Worm (Caenorhabditis elegans) whole organism, L1 larva: ENCODE data around the gene srh-1.
A peak's percentile ranks its signal among the peaks of the same experiment; 100 is the strongest.

Experiments
- C34B4.2 ChIP-seq: sonication (generic microtip); optimal IDR thresholded peaks from 2 replicates; lab custom pipeline; 2017; ENCODE audit warnings: mild to moderate bottlenecking, missing genetic modification characterization, missing compliant biosample characterization
- F16B12.6 ChIP-seq: fragments of 150-350 bp; optimal IDR thresholded peaks from 2 replicates; lab custom pipeline; 2014; ENCODE audit warnings: missing biosample characterization, missing genetic modification characterization
- Y116A8C.19 ChIP-seq: sonication (generic microtip); optimal IDR thresholded peaks from 2 replicates; lab custom pipeline; 2016; ENCODE audit warnings: missing compliant biosample characterization, missing genetic modification characterization, borderline replicate concordance
- blmp-1 ChIP-seq: fragments of 150-350 bp; optimal IDR thresholded peaks from 2 replicates; lab custom pipeline; 2014; ENCODE audit warnings: missing biosample characterization, missing genetic modification characterization
- ceh-63 ChIP-seq: fragments of 200-800 bp; sonication (Bioruptor generic); optimal IDR thresholded peaks from 2 replicates; lab custom pipeline; 2018; ENCODE audit warnings: mild to moderate bottlenecking, missing genetic modification characterization, missing compliant biosample characterization
- ceh-82 ChIP-seq, 3 experiments: fragments of 150-350 bp in 1 of 3; sonication (generic microtip) in 2 of 3; optimal IDR thresholded peaks; 2 replicates each; lab custom pipeline; 2014 to 2017; ENCODE audit warnings: missing biosample characterization in 3 of 3, missing genetic modification characterization in 3 of 3
- ceh-90 ChIP-seq: sonication (generic microtip); optimal IDR thresholded peaks from 2 replicates; lab custom pipeline; 2016; ENCODE audit warnings: missing genetic modification characterization, missing compliant biosample characterization
- dpl-1 ChIP-seq, 3 experiments: fragments of 150-350 bp in 2 of 3; sonication (generic microtip) in 1 of 3; optimal IDR thresholded peaks; 2 replicates each; lab custom pipeline; 2014 to 2017; ENCODE audit warnings: missing biosample characterization in 3 of 3, missing genetic modification characterization in 3 of 3, missing genetic modification reagents in 3 of 3
- efl-1 ChIP-seq, 4 experiments: fragments of 150-350 bp; optimal IDR thresholded peaks in 3 of 4; peaks in 1 of 4; 1 replicate in 1 of 4; 2 replicates in 3 of 4; lab custom pipeline; 2014; ENCODE audit warnings: missing biosample characterization in 2 of 4, missing genetic modification characterization in 2 of 4, missing genetic modification reagents in 2 of 4
- elt-2 ChIP-seq: sonication (generic microtip); optimal IDR thresholded peaks from 2 replicates; lab custom pipeline; 2016; ENCODE audit warnings: missing genetic modification characterization, mild to moderate bottlenecking, inconsistent platforms, missing compliant biosample characterization, missing genetic modification reagents
- fkh-8 ChIP-seq: sonication (generic microtip); optimal IDR thresholded peaks from 2 replicates; lab custom pipeline; 2016; ENCODE audit warnings: mild to moderate bottlenecking, missing genetic modification characterization, missing compliant biosample characterization
- fos-1 ChIP-seq: fragments of 150-350 bp; optimal IDR thresholded peaks from 2 replicates; lab custom pipeline; 2014; ENCODE audit warnings: missing biosample characterization, missing genetic modification characterization
- hlh-4 ChIP-seq: sonication (generic microtip); optimal IDR thresholded peaks from 2 replicates; lab custom pipeline; 2016; ENCODE audit warnings: mild to moderate bottlenecking, missing genetic modification characterization, missing compliant biosample characterization
- hpl-2 ChIP-seq: fragments of 150-350 bp; optimal IDR thresholded peaks from 2 replicates; lab custom pipeline; 2014; ENCODE audit warnings: missing biosample characterization, missing genetic modification reagents, missing genetic modification characterization
- jun-1 ChIP-seq: fragments of 150-350 bp; optimal IDR thresholded peaks from 2 replicates; lab custom pipeline; 2014; ENCODE audit warnings: missing biosample characterization, missing genetic modification reagents, missing genetic modification characterization
- lin-13 ChIP-seq: fragments of 150-350 bp; optimal IDR thresholded peaks from 2 replicates; lab custom pipeline; 2014; ENCODE audit warnings: missing biosample characterization, missing genetic modification reagents, missing genetic modification characterization
- lin-14 ChIP-seq: fragments of 200-800 bp; sonication (Bioruptor generic); optimal IDR thresholded peaks from 2 replicates; lab custom pipeline; 2018; ENCODE audit warnings: mild to moderate bottlenecking, missing genetic modification characterization, moderate library complexity, missing compliant biosample characterization
- lin-35 ChIP-seq, 2 experiments: fragments of 150-350 bp; optimal IDR thresholded peaks; 2 replicates each; lab custom pipeline; 2014; ENCODE audit warnings: missing biosample characterization in 2 of 2, missing genetic modification characterization in 2 of 2, missing genetic modification reagents in 2 of 2
- lir-3 ChIP-seq: sonication (generic microtip); optimal IDR thresholded peaks from 2 replicates; lab custom pipeline; 2016; ENCODE audit warnings: mild to moderate bottlenecking, missing genetic modification characterization, moderate library complexity, missing compliant biosample characterization; ENCODE audit not compliant: poor library complexity
- lsy-2 ChIP-seq, 2 experiments: fragments of 150-350 bp; optimal IDR thresholded peaks; 2 replicates each; lab custom pipeline; 2014; ENCODE audit warnings: missing biosample characterization in 2 of 2, missing genetic modification characterization in 2 of 2
- mdl-1 ChIP-seq, 2 experiments: fragments of 150-350 bp; optimal IDR thresholded peaks; 2 replicates each; lab custom pipeline; 2014 to 2017; ENCODE audit warnings: missing biosample characterization in 2 of 2, missing genetic modification characterization in 2 of 2, inconsistent platforms in 1 of 2
- mep-1 ChIP-seq: fragments of 150-350 bp; optimal IDR thresholded peaks from 2 replicates; lab custom pipeline; 2014; ENCODE audit warnings: missing biosample characterization, missing genetic modification characterization
- nhr-11 ChIP-seq: fragments of 150-350 bp; optimal IDR thresholded peaks from 2 replicates; lab custom pipeline; 2014; ENCODE audit warnings: missing biosample characterization, missing genetic modification characterization
- nhr-19 ChIP-seq: fragments of 200-800 bp; sonication (Bioruptor generic); conservative IDR thresholded peaks from 2 replicates; pipeline ENCODE4 v1.3.6; 2022; ENCODE audit warnings: missing genetic modification characterization, missing compliant biosample characterization
- nhr-20 ChIP-seq: sonication (generic microtip); optimal IDR thresholded peaks from 2 replicates; lab custom pipeline; 2016; ENCODE audit warnings: mild to moderate bottlenecking, missing genetic modification characterization, missing compliant biosample characterization
- nhr-237 ChIP-seq: fragments of 150-350 bp; optimal IDR thresholded peaks from 2 replicates; lab custom pipeline; 2014; ENCODE audit warnings: missing biosample characterization, missing genetic modification characterization
- nhr-47 ChIP-seq: sonication (generic microtip); optimal IDR thresholded peaks from 2 replicates; lab custom pipeline; 2016; ENCODE audit warnings: mild to moderate bottlenecking, missing genetic modification characterization, moderate library complexity, missing compliant biosample characterization
- nhr-71 ChIP-seq: sonication (generic microtip); optimal IDR thresholded peaks from 2 replicates; lab custom pipeline; 2016; ENCODE audit warnings: mild to moderate bottlenecking, missing genetic modification characterization, moderate library complexity, missing compliant biosample characterization
- nhr-85 ChIP-seq: sonication (generic microtip); peaks from one replicate; lab custom pipeline; 2016; ENCODE audit warnings: missing genetic modification characterization, inconsistent platforms, missing compliant biosample characterization
- nhr-90 ChIP-seq: sonication (generic microtip); optimal IDR thresholded peaks from 2 replicates; lab custom pipeline; 2016; ENCODE audit warnings: mild to moderate bottlenecking, missing genetic modification characterization, missing compliant biosample characterization; ENCODE audit not compliant: poor library complexity
- pag-3 ChIP-seq: sonication (generic microtip); optimal IDR thresholded peaks from 2 replicates; lab custom pipeline; 2017; ENCODE audit warnings: missing genetic modification characterization, mild to moderate bottlenecking, missing compliant biosample characterization, antibody characterized with exemption, borderline replicate concordance; ENCODE audit not compliant: insufficient read depth
- pax-3 ChIP-seq: fragments of 200-800 bp; sonication (Bioruptor generic); optimal IDR thresholded peaks from 2 replicates; lab custom pipeline; 2018; ENCODE audit warnings: mild to moderate bottlenecking, missing genetic modification characterization, moderate library complexity, missing compliant biosample characterization
- rnt-1 ChIP-seq: sonication (generic microtip); optimal IDR thresholded peaks from 2 replicates; lab custom pipeline; 2016; ENCODE audit warnings: mild to moderate bottlenecking, missing genetic modification characterization, moderate library complexity, missing compliant biosample characterization
- snpc-4 ChIP-seq: fragments of 150-350 bp; optimal IDR thresholded peaks from 2 replicates; lab custom pipeline; 2014; ENCODE audit warnings: missing biosample characterization, missing genetic modification characterization
- snu-23 ChIP-seq: sonication (generic microtip); optimal IDR thresholded peaks from 2 replicates; lab custom pipeline; 2016; ENCODE audit warnings: missing genetic modification characterization, missing compliant biosample characterization
- sox-4 ChIP-seq: sonication (generic microtip); optimal IDR thresholded peaks from 2 replicates; lab custom pipeline; 2016; ENCODE audit warnings: missing genetic modification characterization, missing compliant biosample characterization
- sptf-1 ChIP-seq: fragments of 150-350 bp; optimal IDR thresholded peaks from 2 replicates; lab custom pipeline; 2014; ENCODE audit warnings: missing biosample characterization, missing genetic modification characterization
- sup-37 ChIP-seq: fragments of 200-800 bp; sonication (Bioruptor generic); optimal IDR thresholded peaks from 2 replicates; lab custom pipeline; 2018; ENCODE audit warnings: mild to moderate bottlenecking, missing genetic modification characterization, missing compliant biosample characterization
- swsn-7 ChIP-seq: sonication (generic microtip); optimal IDR thresholded peaks from 2 replicates; lab custom pipeline; 2016; ENCODE audit warnings: missing genetic modification characterization, missing compliant biosample characterization
- tbx-2 ChIP-seq: sonication (generic microtip); optimal IDR thresholded peaks from 2 replicates; lab custom pipeline; 2016; ENCODE audit warnings: missing genetic modification characterization, missing compliant biosample characterization
- unc-86 ChIP-seq: sonication (generic microtip); optimal IDR thresholded peaks from 2 replicates; lab custom pipeline; 2016; ENCODE audit warnings: missing genetic modification characterization, missing compliant biosample characterization
- unc-98 ChIP-seq: fragments of 200-800 bp; sonication (Bioruptor generic); IDR thresholded peaks from 2 replicates; pipeline ENCODE4 v1.3.6; 2022; ENCODE audit warnings: missing genetic modification characterization, missing compliant biosample characterization
- zip-4 ChIP-seq: fragments of 200-800 bp; sonication (Bioruptor generic); optimal IDR thresholded peaks from 2 replicates; lab custom pipeline; 2018; ENCODE audit warnings: mild to moderate bottlenecking, missing genetic modification characterization, moderate library complexity, missing compliant biosample characterization

Gene srh-1

DNA sequence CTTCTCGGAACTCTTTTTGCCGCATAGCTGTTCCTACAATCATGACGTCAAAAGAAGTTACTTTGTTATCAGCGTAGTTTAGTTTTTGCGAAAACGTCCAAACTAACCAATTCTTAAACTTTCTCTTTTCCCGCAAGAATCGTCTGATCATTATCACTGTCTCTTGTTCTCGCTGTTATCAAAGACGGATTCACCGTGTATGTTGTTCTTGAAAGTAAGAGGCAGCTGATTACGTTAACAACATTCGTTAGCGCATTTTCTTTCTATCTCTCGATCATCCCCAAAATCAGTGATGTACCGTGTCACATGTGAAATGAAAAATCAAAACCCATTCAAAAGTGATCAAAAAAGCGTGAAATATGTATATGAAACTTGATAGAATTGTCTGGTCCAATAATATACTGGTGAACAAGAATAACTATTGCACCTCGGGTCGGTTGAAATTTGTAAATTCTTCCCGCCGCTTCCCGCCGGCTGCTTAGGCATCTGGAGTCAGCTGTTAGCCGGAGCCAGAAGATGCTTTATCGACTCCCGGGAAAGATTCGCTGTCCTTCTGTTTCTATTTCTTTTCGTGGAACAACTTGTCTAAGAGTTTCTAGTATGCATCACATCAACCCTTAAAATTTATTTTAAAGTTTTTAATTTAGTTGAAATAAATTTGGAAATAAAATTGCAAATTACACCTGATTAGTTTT is 49.0 kb downstream of the srh-1 start (continued):
- TF ChIP-seq ceh-90 (tag; lab: Kevin White, UChicago): no peak
- peak; percentile 14 for TF ChIP-seq nhr-19 (GFP tag; lab: Robert Waterston, UW)
- no peak for TF ChIP-seq F16B12.6 (tag; lab: Kevin White, UChicago)
- peak; percentile 21 for TF ChIP-seq hpl-2 (GFP tag; lab: Kevin White, UChicago)
- no peak for TF ChIP-seq pag-3 (tag; lab: Kevin White, UChicago)
- TF ChIP-seq hlh-4 (tag; lab: Kevin White, UChicago): no peak
- peak; percentile 72 for TF ChIP-seq lin-14 (GFP tag; lab: Kevin White, UChicago)
- no peak for TF ChIP-seq snpc-4 (tag; lab: Kevin White, UChicago)
- TF ChIP-seq sup-37 (GFP tag; lab: Kevin White, UChicago): no peak
- no peak for TF ChIP-seq ceh-63 (GFP tag; lab: Kevin White, UChicago)
- TF ChIP-seq lir-3 (tag; lab: Kevin White, UChicago): no peak
- no peak for TF ChIP-seq C34B4.2
- TF ChIP-seq swsn-7: no peak
- TF ChIP-seq nhr-20: peak; percentile 76
- peak in 1 of 2 experiments; percentile 60 for TF ChIP-seq mdl-1 (tag; optimal IDR thresholded peaks at IDR 0.05; lab: Kevin White, UChicago)
- TF ChIP-seq unc-98 (GFP tag; lab: Robert Waterston, UW): no peak
- peak; percentile 99 for TF ChIP-seq blmp-1 (tag; lab: Kevin White, UChicago)
- peak in 1 of 3 experiments; percentile 28 for TF ChIP-seq dpl-1 (GFP tag; optimal IDR thresholded peaks at IDR 0.05; lab: Kevin White, UChicago)
- TF ChIP-seq nhr-11 (tag; lab: Kevin White, UChicago): no peak
- TF ChIP-seq tbx-2 (tag; lab: Kevin White, UChicago): no peak
- TF ChIP-seq Y116A8C.19 (tag; lab: Kevin White, UChicago): no peak
- no peak for TF ChIP-seq lin-13 (GFP tag; lab: Kevin White, UChicago)
- no peak for TF ChIP-seq nhr-237
- no peak for TF ChIP-seq sox-4 (tag; lab: Kevin White, UChicago)
- TF ChIP-seq jun-1: peak; percentile 11
- no peak for TF ChIP-seq sptf-1 (tag; lab: Kevin White, UChicago)
- no peak for TF ChIP-seq fos-1 (tag; lab: Kevin White, UChicago)
- no peak for TF ChIP-seq unc-86 (tag; lab: Kevin White, UChicago)
- peak; percentile 51 for TF ChIP-seq nhr-90 (tag; lab: Kevin White, UChicago)
- no peak for TF ChIP-seq fkh-8 (tag; lab: Kevin White, UChicago)
- no peak for TF ChIP-seq pax-3
- TF ChIP-seq nhr-85: peak; percentile 81

DNA sequence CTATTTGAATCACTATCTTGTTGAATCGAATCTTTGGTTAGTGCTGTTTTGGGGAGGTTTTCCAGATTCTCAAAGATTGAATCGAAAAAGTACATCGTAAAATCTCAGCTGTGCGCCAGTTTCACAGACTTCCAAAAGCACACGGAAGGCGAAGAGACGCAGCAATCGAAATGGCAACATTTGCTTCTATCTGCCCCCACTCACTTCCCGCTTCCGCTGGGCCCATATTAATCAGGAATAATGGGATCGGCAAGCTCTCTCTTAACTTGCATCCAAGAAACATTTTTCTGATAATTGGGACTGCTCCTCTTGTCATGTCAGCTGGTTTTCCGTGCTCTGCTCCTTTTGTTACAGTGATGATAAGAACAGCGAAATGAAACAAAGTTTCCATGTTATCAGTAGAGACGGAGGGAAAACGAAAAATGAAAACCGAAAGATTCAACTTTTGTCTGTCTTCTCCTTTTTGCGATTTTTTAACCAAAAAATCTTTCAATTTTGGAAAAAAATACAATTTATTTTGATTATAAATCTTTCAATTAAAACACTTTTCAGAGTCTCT is 49.9 kb downstream of the srh-1 start:
- TF ChIP-seq lin-14 (GFP tag; lab: Kevin White, UChicago) (peak; percentile 61), lir-3 (tag; lab: Kevin White, UChicago) (no peak), ceh-82 (tag; optimal IDR thresholded peaks at IDR 0.05; lab: Kevin White, UChicago) (no peak), elt-2 (tag; lab: Kevin White, UChicago) (peak; percentile 66), nhr-19 (GFP tag; lab: Robert Waterston, UW) (peak; percentile 17; the same call in 1 of the 2 replicates), efl-1 (optimal IDR thresholded peaks at IDR 0.05; lab: Kevin White, UChicago) (no peak), efl-1 (GFP tag; optimal IDR thresholded peaks at IDR 0.05 in 1 of 2; lab: Kevin White, UChicago) (peak in 1 of 2 experiments; percentile 90), zip-4 (GFP tag; lab: Kevin White, UChicago) (no peak), mep-1 (peak; percentile 10), nhr-85 (peak; percentile 34), rnt-1 (tag; lab: Kevin White, UChicago) (peak; percentile 67), snu-23 (GFP tag; lab: Kevin White, UChicago) (peak; percentile 11), blmp-1 (tag; lab: Kevin White, UChicago) (peak; percentile 51), nhr-71 (peak; percentile 55), lsy-2 (tag; optimal IDR thresholded peaks at IDR 0.05; lab: Kevin White, UChicago) (peak in 1 of 2 experiments; percentile 37), pax-3 (no peak), sox-4 (tag; lab: Kevin White, UChicago) (no peak), F16B12.6 (tag; lab: Kevin White, UChicago) (no peak), nhr-47 (tag; lab: Kevin White, UChicago) (peak; percentile 0), nhr-20 (peak; percentile 1), lin-35 (GFP tag; optimal IDR thresholded peaks at IDR 0.05; lab: Kevin White, UChicago) (peak in 1 of 2 experiments; percentile 38)
